Fruit fly (Drosophila melanogaster) whole organism, adult: ENCODE measurements around the gene CG9360.

Experiments used
- CG12768 ChIP-seq: fragments of 200-800 bp; sonication (Bioruptor generic); optimal IDR thresholded peaks from 2 replicates; lab custom pipeline; 2017; ENCODE audit warnings: missing biosample characterization, missing genetic modification characterization, mild to moderate bottlenecking, moderate library complexity, missing genetic modification reagents
- CG5204 ChIP-seq: fragments of 200-800 bp; sonication (Bioruptor generic); optimal IDR thresholded peaks from 2 replicates; lab custom pipeline; 2016; ENCODE audit warnings: missing biosample characterization, missing genetic modification characterization

DNA sequence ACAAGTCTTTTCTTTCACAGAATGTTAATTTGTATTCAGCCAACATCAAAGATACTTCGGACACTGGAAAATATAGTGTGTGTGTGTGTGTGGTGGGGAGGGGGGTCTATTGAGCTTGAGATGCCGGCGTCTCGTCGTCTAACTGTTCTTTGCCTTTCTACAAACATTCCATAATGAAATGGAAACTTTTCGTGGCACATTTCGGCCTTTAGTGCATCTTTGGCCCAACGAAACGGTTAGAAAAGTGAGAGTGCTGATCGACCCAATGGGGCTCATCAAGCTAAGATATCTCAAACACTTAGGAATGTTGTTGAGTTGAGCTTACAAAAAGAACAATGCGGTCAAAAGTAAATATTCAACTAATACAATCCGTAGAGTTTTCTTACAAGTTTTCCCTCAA lies 7.5 kb downstream of the CG9360 start:
- TF ChIP-seq CG5204 (GFP tag; lab: Kevin White, UChicago) (no peak), CG12768 (GFP tag; lab: Kevin White, UChicago) (no peak)
